Worm (Caenorhabditis elegans): ENCODE data around the gene lec-6.

lec-6 gene

DNA sequence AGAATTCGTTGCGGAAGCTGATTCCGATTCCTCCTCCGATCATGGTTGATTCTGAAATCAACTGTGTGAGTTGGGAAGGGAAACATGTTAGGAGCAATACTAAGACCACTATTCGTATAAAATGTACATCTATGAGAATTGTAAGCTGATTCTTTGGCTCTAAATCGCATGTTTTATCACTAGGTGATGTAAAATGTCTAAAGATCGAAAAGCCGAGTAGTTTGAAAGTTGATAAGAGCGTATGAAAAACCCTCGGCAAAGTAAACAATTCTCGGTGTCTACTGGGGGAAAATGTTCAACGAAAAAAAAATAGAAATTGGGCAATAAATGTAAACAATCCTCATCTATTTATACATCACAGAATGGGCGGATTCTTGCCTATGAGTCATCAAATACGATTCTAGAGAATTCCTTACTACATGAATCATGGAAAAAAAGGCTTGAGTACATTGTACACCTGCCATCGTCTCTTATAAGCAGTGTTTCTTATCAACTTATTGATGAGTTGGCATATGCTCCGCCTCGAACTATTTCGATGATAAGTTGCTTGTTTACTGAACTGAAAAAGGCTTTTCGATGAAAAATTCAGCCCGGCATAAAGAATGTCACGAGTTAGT, at the start of gene lec-6:
lec-6 (minus strand) TSS at position 51 of the 617 bp plus-strand sequence.
- peak; percentile 55 for TF ChIP-seq elt-2 (tag; optimal IDR thresholded peaks at IDR 0.05)
- no peak for TF ChIP-seq ceh-14 (tag; optimal IDR thresholded peaks at IDR 0.05)

DNA sequence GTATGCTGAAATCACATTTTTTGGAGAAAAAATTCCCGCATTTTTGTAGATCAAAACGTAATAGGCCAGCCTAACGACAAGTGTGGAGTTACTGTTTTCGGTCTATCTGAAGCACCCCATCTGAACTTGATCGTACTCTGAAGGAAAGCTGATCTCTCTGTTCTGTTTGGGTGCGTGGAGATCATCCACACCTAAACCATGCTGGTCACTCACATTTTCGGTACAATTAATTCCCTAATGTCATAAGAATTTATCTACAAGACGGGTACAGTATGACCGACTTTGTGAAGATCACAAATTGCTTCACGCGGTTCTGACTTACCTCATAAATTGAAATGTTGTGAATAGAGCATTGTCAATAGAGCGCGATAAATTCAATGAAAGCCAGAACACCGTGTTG, 49.8 kb upstream of the lec-6 start:
- TF ChIP-seq rnt-1 (tag; optimal IDR thresholded peaks at IDR 0.05): no peak
- no peak for TF ChIP-seq npax-4 (tag; optimal IDR thresholded peaks at IDR 0.05)
- TF ChIP-seq ceh-14 (tag; optimal IDR thresholded peaks at IDR 0.05): no peak
- no peak for TF ChIP-seq unc-42 (tag; optimal IDR thresholded peaks at IDR 0.05)
- no peak for TF ChIP-seq ceh-34 (tag; optimal IDR thresholded peaks at IDR 0.05)
- TF ChIP-seq hlh-8 (tag; optimal IDR thresholded peaks at IDR 0.05): no peak
- TF ChIP-seq ama-1 (optimal IDR thresholded peaks at IDR 0.05): no peak
- TF ChIP-seq ceh-18 (tag; optimal IDR thresholded peaks at IDR 0.05): no peak
- no peak for TF ChIP-seq dve-1 (tag; optimal IDR thresholded peaks at IDR 0.05)
- TF ChIP-seq sdc-2 (tag; optimal IDR thresholded peaks at IDR 0.05): no peak
- TF ChIP-seq C38D4.7 (GFP tag; optimal IDR thresholded peaks at IDR 0.05): no peak
- no peak for TF ChIP-seq nfya-1 (tag; optimal IDR thresholded peaks at IDR 0.05)
- TF ChIP-seq K09A11.1 (tag; optimal IDR thresholded peaks at IDR 0.05; ENCODE audit: insufficient read depth): no peak
- TF ChIP-seq unc-86 (tag; optimal IDR thresholded peaks at IDR 0.05): no peak
- no peak for TF ChIP-seq dmd-4 (tag; optimal IDR thresholded peaks at IDR 0.05; ENCODE audit: borderline replicate concordance)
- TF ChIP-seq ref-2 (tag; optimal IDR thresholded peaks at IDR 0.05): no peak
- TF ChIP-seq fax-1 (tag; optimal IDR thresholded peaks at IDR 0.05): no peak
- TF ChIP-seq tbx-2 (tag; optimal IDR thresholded peaks at IDR 0.05): no peak
- no peak for TF ChIP-seq elt-2 (tag; optimal IDR thresholded peaks at IDR 0.05)
- TF ChIP-seq madf-2 (tag; optimal IDR thresholded peaks at IDR 0.05): no peak

- peak; percentile 5 for TF ChIP-seq ceh-31 (tag; optimal IDR thresholded peaks at IDR 0.05)
- TF ChIP-seq nhr-11 (tag; optimal IDR thresholded peaks at IDR 0.05): no peak
- peak; percentile 22 for TF ChIP-seq tbx-2 (tag; optimal IDR thresholded peaks at IDR 0.05)
- TF ChIP-seq C08G9.2 (tag; optimal IDR thresholded peaks at IDR 0.05): no peak
- no peak for TF ChIP-seq pat-9 (tag; optimal IDR thresholded peaks at IDR 0.05)
- no peak for TF ChIP-seq unc-55 (GFP tag; optimal IDR thresholded peaks at IDR 0.05)
- TF ChIP-seq ceh-24 (tag; optimal IDR thresholded peaks at IDR 0.05): no peak
- peak; percentile 5 for TF ChIP-seq eyg-1 (tag; optimal IDR thresholded peaks at IDR 0.05)
- no peak for TF ChIP-seq F13H6.1 (tag; optimal IDR thresholded peaks at IDR 0.05)
- TF ChIP-seq ceh-34 (tag; optimal IDR thresholded peaks at IDR 0.05): peak; percentile 2
- TF ChIP-seq ceh-9 (tag; optimal IDR thresholded peaks at IDR 0.05): no peak
- no peak for TF ChIP-seq hlh-30 (tag; optimal IDR thresholded peaks at IDR 0.05; ENCODE audit: insufficient read depth)
- TF ChIP-seq ets-4 (tag; optimal IDR thresholded peaks at IDR 0.05): no peak
Observed at ce11 chrIII:647248-647647, 47.1 kb upstream of the lec-6 start.

DNA sequence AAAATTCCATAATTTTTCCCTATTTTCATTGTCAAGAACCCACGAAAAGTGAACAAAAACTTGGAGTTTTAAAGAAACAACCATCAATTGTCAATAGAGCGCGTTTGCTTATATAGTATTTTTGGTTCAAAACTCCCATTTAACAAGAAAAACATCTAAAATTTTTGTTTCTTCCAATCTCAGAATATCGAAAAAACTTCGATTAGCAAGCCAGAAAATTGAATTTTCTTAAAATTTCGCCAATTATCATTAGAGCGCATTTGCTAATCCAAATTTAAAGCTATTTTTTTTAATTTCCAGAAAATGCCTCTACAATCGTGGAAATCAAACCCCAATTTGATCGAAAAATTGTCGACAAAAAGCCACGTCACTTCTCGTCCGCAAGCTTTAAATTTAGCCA, 46.3 kb upstream of the lec-6 start, which contains the start of gene orai-1:
orai-1 (plus strand) TSS at position 301 of the 400 bp plus-strand sequence.
- no peak for TF ChIP-seq ceh-48 (tag; optimal IDR thresholded peaks at IDR 0.05)
- no peak for TF ChIP-seq fkh-6 (tag; optimal IDR thresholded peaks at IDR 0.05)
- no peak for TF ChIP-seq mec-3 (tag; optimal IDR thresholded peaks at IDR 0.05; ENCODE audit: borderline replicate concordance)
- TF ChIP-seq pag-3 (tag; optimal IDR thresholded peaks at IDR 0.05; ENCODE audit: borderline replicate concordance): no peak
- no peak for TF ChIP-seq syd-9 (tag; optimal IDR thresholded peaks at IDR 0.05)
- no peak for TF ChIP-seq rnt-1 (tag; optimal IDR thresholded peaks at IDR 0.05)
- no peak for TF ChIP-seq lin-11 (tag; optimal IDR thresholded peaks at IDR 0.05)
- no peak for TF ChIP-seq C38D4.7 (GFP tag; optimal IDR thresholded peaks at IDR 0.05)
- no peak for TF ChIP-seq zip-5 (tag; optimal IDR thresholded peaks at IDR 0.05)
- no peak for TF ChIP-seq hlh-15 (tag; optimal IDR thresholded peaks at IDR 0.05)
- no peak for TF ChIP-seq ceh-6 (GFP tag; optimal IDR thresholded peaks at IDR 0.05)
- no peak for TF ChIP-seq nfya-1 (tag; optimal IDR thresholded peaks at IDR 0.05)
- TF ChIP-seq fax-1 (tag; optimal IDR thresholded peaks at IDR 0.05): no peak
- TF ChIP-seq ceh-31 (tag; optimal IDR thresholded peaks at IDR 0.05): no peak
- TF ChIP-seq che-1 (tag; optimal IDR thresholded peaks at IDR 0.05): no peak
- no peak for TF ChIP-seq ama-1 (optimal IDR thresholded peaks at IDR 0.05)
- no peak for TF ChIP-seq unc-3 (GFP tag; conservative IDR thresholded peaks at IDR 0.05)
- no peak for TF ChIP-seq unc-3 (tag; optimal IDR thresholded peaks at IDR 0.05)
- no peak for TF ChIP-seq nhr-11 (tag; optimal IDR thresholded peaks at IDR 0.05)
- no peak for TF ChIP-seq Y22D7AL.16 (tag; optimal IDR thresholded peaks at IDR 0.05)
